Fruit fly (Drosophila melanogaster): ENCODE results near the gene Pi4KIIIalpha.
A peak's percentile ranks its signal among the peaks of the same experiment; 100 is the strongest.

Gene Pi4KIIIalpha

DNA sequence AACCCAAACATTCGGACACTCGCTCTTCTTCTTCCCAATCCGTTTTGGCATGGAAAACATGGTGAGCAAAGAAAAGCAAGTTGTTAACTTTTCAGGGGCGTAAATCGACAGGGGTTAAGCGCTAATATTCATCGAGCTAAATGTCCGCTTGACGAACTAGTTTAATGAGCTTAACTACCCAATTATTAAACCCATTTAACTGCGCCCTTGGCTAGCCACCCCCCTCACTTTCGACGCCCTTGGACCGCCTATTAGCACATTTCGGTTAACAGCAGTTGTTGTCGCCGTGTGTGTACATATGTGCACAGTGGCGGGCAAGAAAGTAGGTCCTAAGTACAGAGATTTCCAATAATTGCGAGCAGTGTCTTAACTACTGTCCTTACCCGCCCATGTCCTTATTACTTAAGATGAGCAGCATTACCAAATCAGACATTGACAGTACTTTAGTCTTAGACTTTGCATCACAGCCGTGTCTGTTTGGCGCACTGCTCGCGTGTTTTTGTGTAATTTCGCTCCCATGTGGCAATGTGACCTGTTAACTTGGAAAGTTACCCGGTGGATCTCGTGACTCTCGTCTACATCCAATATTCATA, 35.1 kb upstream of the Pi4KIIIalpha start:
- TF ChIP-seq CG7101 (tag; optimal IDR thresholded peaks at IDR 0.05) = peak; percentile 92
- TF ChIP-seq CG33017 (tag; optimal IDR thresholded peaks at IDR 0.05) = peak; percentile 88
- peak; percentile 50 for TF ChIP-seq Clk (GFP tag; optimal IDR thresholded peaks at IDR 0.05)
- TF ChIP-seq kay (GFP tag; ENCODE audit: borderline replicate concordance) = no peak
- no peak for TF ChIP-seq cnc (optimal IDR thresholded peaks at IDR 0.05)
- TF ChIP-seq pad (GFP tag; optimal IDR thresholded peaks at IDR 0.05) = peak; percentile 65
- peak; percentile 54 for TF ChIP-seq Mnt (GFP tag; optimal IDR thresholded peaks at IDR 0.05)
- peak; percentile 93 for TF ChIP-seq bab1 (GFP tag; optimal IDR thresholded peaks at IDR 0.05)
- TF ChIP-seq Crg-1 (GFP tag; optimal IDR thresholded peaks at IDR 0.05) = peak; percentile 75
- peak; percentile 84 for TF ChIP-seq CG12768 (GFP tag; optimal IDR thresholded peaks at IDR 0.05)
- no peak for TF ChIP-seq toe (GFP tag; optimal IDR thresholded peaks at IDR 0.05)
- peak; percentile 69 for TF ChIP-seq Hr96 (GFP tag; optimal IDR thresholded peaks at IDR 0.05)
- peak; percentile 70 for TF ChIP-seq CG7045 (GFP tag; optimal IDR thresholded peaks at IDR 0.05)
- no peak for TF ChIP-seq ovo (GFP tag; optimal IDR thresholded peaks at IDR 0.05)
- TF ChIP-seq CG1620 (GFP tag; optimal IDR thresholded peaks at IDR 0.05) = peak; percentile 60
- TF ChIP-seq tj (GFP tag; optimal IDR thresholded peaks at IDR 0.05) = peak; percentile 31
- TF ChIP-seq CG5204 (GFP tag; optimal IDR thresholded peaks at IDR 0.05) = peak; percentile 24
- TF ChIP-seq cic (GFP tag; optimal IDR thresholded peaks at IDR 0.05) = peak; percentile 35
- TF ChIP-seq CG14711 (tag; optimal IDR thresholded peaks at IDR 0.05) = peak; percentile 85
- TF ChIP-seq CG11617 (GFP tag; optimal IDR thresholded peaks at IDR 0.05) = peak; percentile 54

- TF ChIP-seq Mnt (GFP tag; optimal IDR thresholded peaks at IDR 0.05) (no peak), cic (GFP tag; optimal IDR thresholded peaks at IDR 0.05) (no peak), bab1 (GFP tag; optimal IDR thresholded peaks at IDR 0.05) (no peak), toe (GFP tag; optimal IDR thresholded peaks at IDR 0.05) (no peak), CG12768 (GFP tag; optimal IDR thresholded peaks at IDR 0.05) (no peak), kay (GFP tag; ENCODE audit: borderline replicate concordance) (no peak), tj (GFP tag; optimal IDR thresholded peaks at IDR 0.05) (no peak), pad (GFP tag; optimal IDR thresholded peaks at IDR 0.05) (no peak), ovo (GFP tag; optimal IDR thresholded peaks at IDR 0.05) (no peak), CG1620 (GFP tag; optimal IDR thresholded peaks at IDR 0.05) (no peak), Hr96 (GFP tag; optimal IDR thresholded peaks at IDR 0.05) (no peak), Crg-1 (GFP tag; optimal IDR thresholded peaks at IDR 0.05) (no peak), Clk (GFP tag; optimal IDR thresholded peaks at IDR 0.05) (no peak), CG14711 (tag; optimal IDR thresholded peaks at IDR 0.05) (no peak)
Observed at dm6 chrX:2590607-2591006, 34.0 kb upstream of the Pi4KIIIalpha start.

DNA sequence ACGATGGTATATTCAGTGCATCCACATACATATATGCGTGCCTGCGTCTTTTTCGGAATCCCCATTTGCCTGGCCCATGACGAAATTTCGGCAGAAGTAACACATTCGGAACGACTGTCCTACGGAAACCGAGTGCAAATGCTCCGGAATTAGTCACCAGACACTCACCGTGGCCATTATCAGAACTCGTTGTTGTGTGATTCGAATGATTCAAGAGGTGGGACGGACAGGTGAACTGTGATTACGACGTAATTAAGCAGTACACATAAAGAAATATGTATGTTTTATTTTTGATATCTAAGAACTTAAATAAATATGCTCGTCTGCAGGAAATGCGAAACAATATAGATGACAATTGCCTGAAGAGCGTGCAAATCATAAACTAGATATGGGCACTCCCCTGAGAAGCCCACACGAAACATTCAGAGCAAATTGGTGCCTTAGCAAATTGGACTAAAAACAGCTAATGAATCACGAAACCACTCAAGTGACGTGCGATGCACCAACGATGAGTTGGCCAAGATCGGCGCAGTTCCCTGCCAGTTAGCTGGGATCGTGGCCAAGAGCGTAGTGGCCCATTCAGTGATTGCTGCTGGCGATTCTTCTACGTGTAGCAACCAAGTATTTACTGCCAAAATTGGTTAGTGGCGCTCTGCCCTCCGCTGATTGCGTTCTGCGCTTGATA, 33.1 kb upstream of the Pi4KIIIalpha start:
- TF ChIP-seq Clk (GFP tag; optimal IDR thresholded peaks at IDR 0.05) (no peak), CG33017 (tag; optimal IDR thresholded peaks at IDR 0.05) (no peak), cic (GFP tag; optimal IDR thresholded peaks at IDR 0.05) (peak; percentile 52), cnc (optimal IDR thresholded peaks at IDR 0.05) (no peak), CG7045 (GFP tag; optimal IDR thresholded peaks at IDR 0.05) (no peak), CG14711 (tag; optimal IDR thresholded peaks at IDR 0.05) (no peak), CG11617 (GFP tag; optimal IDR thresholded peaks at IDR 0.05) (peak; percentile 69), CG5204 (GFP tag; optimal IDR thresholded peaks at IDR 0.05) (peak; percentile 45), pad (GFP tag; optimal IDR thresholded peaks at IDR 0.05) (peak; percentile 37), Crg-1 (GFP tag; optimal IDR thresholded peaks at IDR 0.05) (no peak), kay (GFP tag; ENCODE audit: borderline replicate concordance) (peak; percentile 88), CG1620 (GFP tag; optimal IDR thresholded peaks at IDR 0.05) (no peak), ovo (GFP tag; optimal IDR thresholded peaks at IDR 0.05) (no peak), CG7101 (tag; optimal IDR thresholded peaks at IDR 0.05) (peak; percentile 42), CG12768 (GFP tag; optimal IDR thresholded peaks at IDR 0.05) (no peak), Hr96 (GFP tag; optimal IDR thresholded peaks at IDR 0.05) (peak; percentile 61), toe (GFP tag; optimal IDR thresholded peaks at IDR 0.05) (peak; percentile 16), tj (GFP tag; optimal IDR thresholded peaks at IDR 0.05) (peak; percentile 9)

DNA sequence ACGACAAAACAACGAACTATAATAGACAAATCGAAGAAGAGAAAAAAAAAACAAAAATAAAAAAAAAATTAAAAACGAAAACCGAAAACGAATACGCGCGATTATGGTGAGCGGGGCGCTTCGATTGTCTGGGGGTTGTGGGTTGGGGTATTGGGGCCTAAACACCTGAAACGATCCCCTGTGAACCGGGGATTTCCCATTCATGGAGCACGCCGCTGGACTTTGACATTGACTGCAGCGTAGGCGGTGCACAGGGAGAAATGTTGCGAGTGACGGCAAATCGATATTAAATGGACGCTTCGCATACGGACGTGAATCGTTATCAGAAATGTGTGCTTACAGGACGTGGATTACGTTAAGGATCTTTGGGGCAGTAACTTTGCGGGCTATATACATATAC, 32.4 kb upstream of the Pi4KIIIalpha start:
- TF ChIP-seq CG7045 (GFP tag; optimal IDR thresholded peaks at IDR 0.05) (no peak), CG11617 (GFP tag; optimal IDR thresholded peaks at IDR 0.05) (no peak), Clk (GFP tag; optimal IDR thresholded peaks at IDR 0.05) (no peak), Mnt (GFP tag; optimal IDR thresholded peaks at IDR 0.05) (no peak), Crg-1 (GFP tag; optimal IDR thresholded peaks at IDR 0.05) (no peak), cnc (optimal IDR thresholded peaks at IDR 0.05) (no peak), pad (GFP tag; optimal IDR thresholded peaks at IDR 0.05) (no peak), CG33017 (tag; optimal IDR thresholded peaks at IDR 0.05) (no peak), CG12768 (GFP tag; optimal IDR thresholded peaks at IDR 0.05) (no peak), bab1 (GFP tag; optimal IDR thresholded peaks at IDR 0.05) (no peak), kay (GFP tag; ENCODE audit: borderline replicate concordance) (no peak)

DNA sequence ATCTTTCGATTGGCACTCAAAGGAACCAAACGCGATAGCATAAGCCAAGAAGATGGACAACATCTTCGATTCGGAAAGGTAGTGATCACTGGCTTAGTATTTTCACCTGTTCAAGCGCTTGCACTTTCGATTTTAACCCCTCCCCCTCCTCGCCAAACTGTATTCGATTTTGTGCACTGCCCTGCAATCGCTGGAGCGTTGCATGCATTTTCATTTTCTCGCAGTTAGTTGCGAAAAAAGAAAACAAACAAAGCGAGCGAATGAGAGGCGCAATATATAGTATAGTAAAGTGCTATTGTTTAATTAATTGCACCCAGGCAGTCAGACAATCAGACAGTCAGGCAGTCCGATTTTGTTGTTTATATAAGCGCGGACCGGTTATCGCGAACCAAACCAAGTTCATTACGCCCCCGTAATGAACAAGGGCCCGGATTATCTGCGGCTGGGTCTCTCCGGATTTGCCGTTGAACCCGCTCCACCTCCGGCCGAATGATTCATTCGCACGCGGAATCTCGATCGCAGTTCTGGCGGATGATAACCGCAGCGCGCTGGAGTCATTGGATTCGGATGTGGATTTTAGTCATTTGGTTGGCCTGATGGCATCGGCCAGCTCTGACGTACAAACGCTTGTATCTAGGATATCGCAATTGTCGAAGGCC, 31.4 kb upstream of the Pi4KIIIalpha start:
- no peak for TF ChIP-seq cnc (optimal IDR thresholded peaks at IDR 0.05)
- TF ChIP-seq CG5204 (GFP tag; optimal IDR thresholded peaks at IDR 0.05) = no peak
- TF ChIP-seq toe (GFP tag; optimal IDR thresholded peaks at IDR 0.05) = no peak
- TF ChIP-seq CG1620 (GFP tag; optimal IDR thresholded peaks at IDR 0.05) = no peak
- no peak for TF ChIP-seq Crg-1 (GFP tag; optimal IDR thresholded peaks at IDR 0.05)
- TF ChIP-seq kay (GFP tag; ENCODE audit: borderline replicate concordance) = peak; percentile 86
